Worm (Caenorhabditis elegans): ENCODE measurements around the gene T13C2.3.

DNA sequence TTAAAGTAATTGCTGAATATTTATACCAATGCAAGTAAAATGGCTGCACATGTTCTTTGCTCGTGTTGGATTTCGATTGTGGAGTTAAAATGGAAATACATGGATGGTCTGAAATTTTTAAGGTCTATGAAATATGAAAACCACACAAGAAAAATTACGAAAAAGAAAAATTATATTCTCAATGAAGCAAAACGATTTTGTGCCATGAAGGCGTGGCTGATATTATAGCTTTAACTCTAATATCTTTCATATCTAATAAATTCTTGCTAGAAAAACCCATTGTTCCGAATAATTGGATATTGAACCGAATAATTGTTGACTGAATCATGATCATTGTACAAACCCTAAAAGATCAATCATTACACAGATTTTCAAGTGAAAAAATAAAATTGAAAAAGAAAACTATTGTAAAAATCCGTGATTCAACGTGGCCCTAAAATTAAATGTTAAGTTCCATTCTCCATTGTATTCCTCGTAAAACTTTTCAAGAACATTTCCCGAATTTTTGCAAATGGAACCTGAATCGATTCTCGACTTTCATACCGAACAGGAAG lies 34.3 kb upstream of the T13C2.3 start, which contains the start of the genes srx-95 and fis-1:
- TF ChIP-seq hmg-1.2 (GFP tag; IDR thresholded peaks at IDR 0.05) (no peak), aptf-2 (GFP tag; conservative IDR thresholded peaks at IDR 0.05) (no peak), mel-28 (tag; optimal IDR thresholded peaks at IDR 0.05; ENCODE audit: borderline replicate concordance) (no peak)

Data from whole organism, young adult.